Fruit fly (Drosophila melanogaster) whole organism, embryonic: ENCODE data around the gene Cpr67Fa1.

Experiments
- CG11456 ChIP-seq: fragments of 200-800 bp; sonication (Bioruptor generic); IDR thresholded peaks from 3 replicates; pipeline ENCODE4 v1.3.6; 2022; ENCODE audit warnings: missing biosample characterization, missing genetic modification characterization
- CG12104 ChIP-seq: fragments of 200-800 bp; sonication (Bioruptor generic); optimal IDR thresholded peaks from 3 replicates; lab custom pipeline; 2016; ENCODE audit warnings: missing biosample characterization, missing genetic modification characterization
- CG12299 ChIP-seq: fragments of 200-800 bp; sonication (Bioruptor generic); optimal IDR thresholded peaks from 2 replicates; lab custom pipeline; 2018; ENCODE audit warnings: missing biosample characterization, mild to moderate bottlenecking, missing genetic modification characterization
- CG13624 ChIP-seq: fragments of 200-800 bp; sonication (Bioruptor generic); optimal IDR thresholded peaks from 2 replicates; lab custom pipeline; 2016; ENCODE audit warnings: missing biosample characterization, missing genetic modification characterization
- CG17361 ChIP-seq: fragments of 200-800 bp; sonication (Bioruptor generic); IDR thresholded peaks from 3 replicates; pipeline ENCODE4 v1.3.6; 2022; ENCODE audit warnings: missing biosample characterization, missing genetic modification characterization
- CG17568 ChIP-seq: fragments of 200-800 bp; sonication (Bioruptor generic); optimal IDR thresholded peaks from 2 replicates; lab custom pipeline; 2018; ENCODE audit warnings: missing biosample characterization, mild to moderate bottlenecking, missing genetic modification characterization, moderate library complexity
- CG17912 ChIP-seq: fragments of 200-800 bp; sonication (Bioruptor generic); optimal IDR thresholded peaks from 2 replicates; lab custom pipeline; 2018; ENCODE audit warnings: missing biosample characterization, mild to moderate bottlenecking, missing genetic modification characterization
- CG2875 ChIP-seq: fragments of 200-800 bp; sonication (Bioruptor generic); optimal IDR thresholded peaks from 2 replicates; lab custom pipeline; 2017; ENCODE audit warnings: missing biosample characterization, mild to moderate bottlenecking, missing genetic modification characterization, missing genetic modification reagents
- CG30403 ChIP-seq: fragments of 200-800 bp; sonication (Bioruptor generic); optimal IDR thresholded peaks from 3 replicates; lab custom pipeline; 2016; ENCODE audit warnings: missing biosample characterization, missing genetic modification characterization
- CG32767 ChIP-seq: fragments of 200-800 bp; sonication (Bioruptor generic); IDR thresholded peaks from 2 replicates; pipeline ENCODE4 v1.3.6; 2022; ENCODE audit warnings: missing biosample characterization, missing genetic modification characterization
- CG3995 ChIP-seq: fragments of 200-800 bp; sonication (Bioruptor generic); optimal IDR thresholded peaks from 3 replicates; lab custom pipeline; 2016; ENCODE audit warnings: missing biosample characterization, missing genetic modification characterization
- CG4404 ChIP-seq: fragments of 200-800 bp; sonication (Bioruptor generic); IDR thresholded peaks from 2 replicates; pipeline ENCODE4 v1.3.6; 2022; ENCODE audit warnings: missing biosample characterization, missing genetic modification characterization
- CG6272 ChIP-seq: fragments of 200-800 bp; sonication (Bioruptor generic); IDR thresholded peaks from 2 replicates; pipeline ENCODE4 v1.3.6; 2022; ENCODE audit warnings: missing biosample characterization, missing genetic modification characterization
- CG7372 ChIP-seq: fragments of 200-800 bp; sonication (Bioruptor generic); IDR thresholded peaks from 2 replicates; pipeline ENCODE4 v1.3.6; 2022; ENCODE audit warnings: missing biosample characterization, missing genetic modification characterization
- CG8478 ChIP-seq: fragments of >200 bp; optimal IDR thresholded peaks from 2 replicates; lab custom pipeline; 2018
- Dad ChIP-seq: fragments of 200-800 bp; sonication (Bioruptor generic); optimal IDR thresholded peaks from 3 replicates; lab custom pipeline; 2016; ENCODE audit warnings: missing biosample characterization, missing genetic modification characterization
- Drgx ChIP-seq: fragments of 200-800 bp; sonication (Bioruptor generic); IDR thresholded peaks from 2 replicates; pipeline ENCODE4 v1.3.6; 2022; ENCODE audit warnings: missing biosample characterization, missing genetic modification characterization
- Gug ChIP-seq: fragments of 200-800 bp; sonication (Bioruptor generic); IDR thresholded peaks from 4 replicates; pipeline ENCODE4 v1.3.6; 2022; ENCODE audit warnings: missing biosample characterization, missing genetic modification characterization
- Hr3 ChIP-seq: fragments of 200-800 bp; sonication (Bioruptor generic); optimal IDR thresholded peaks from 3 replicates; lab custom pipeline; 2016; ENCODE audit warnings: missing biosample characterization, missing genetic modification characterization
- Jarid2 ChIP-seq: fragments of 200-800 bp; sonication (Bioruptor generic); optimal IDR thresholded peaks from 3 replicates; lab custom pipeline; 2017; ENCODE audit warnings: mild to moderate bottlenecking, missing biosample characterization, missing genetic modification reagents, missing genetic modification characterization
- Lpt ChIP-seq: fragments of >200 bp; optimal IDR thresholded peaks from 2 replicates; lab custom pipeline; 2018; ENCODE audit warnings: missing biosample characterization, missing genetic modification characterization
- Myb ChIP-seq: fragments of 200-800 bp; sonication (Bioruptor generic); optimal IDR thresholded peaks from 2 replicates; lab custom pipeline; 2016; ENCODE audit warnings: missing biosample characterization, missing genetic modification characterization
- NC2α ChIP-seq: fragments of 200-800 bp; sonication (Bioruptor generic); optimal IDR thresholded peaks from 2 replicates; lab custom pipeline; 2016; ENCODE audit warnings: missing biosample characterization, missing genetic modification characterization
- Rx ChIP-seq: fragments of 200-800 bp; sonication (Bioruptor generic); IDR thresholded peaks from 2 replicates; pipeline ENCODE4 v1.3.6; 2022; ENCODE audit warnings: missing biosample characterization, missing genetic modification characterization
- Ssrp ChIP-seq: fragments of 200-800 bp; sonication (Bioruptor generic); optimal IDR thresholded peaks from 2 replicates; lab custom pipeline; 2018; ENCODE audit warnings: missing biosample characterization, mild to moderate bottlenecking, missing genetic modification characterization, moderate library complexity
- Xrp1 ChIP-seq: fragments of 200-800 bp; sonication (Bioruptor generic); IDR thresholded peaks from 2 replicates; pipeline ENCODE4 v1.3.6; 2022; ENCODE audit warnings: missing biosample characterization, missing genetic modification characterization
- ab ChIP-seq: fragments of 200-800 bp; sonication (Bioruptor generic); optimal IDR thresholded peaks from 2 replicates; lab custom pipeline; 2016; ENCODE audit warnings: missing biosample characterization, missing genetic modification characterization
- amos ChIP-seq: fragments of 200-800 bp; sonication (Bioruptor generic); IDR thresholded peaks from 2 replicates; pipeline ENCODE4 v1.3.6; 2022; ENCODE audit warnings: missing biosample characterization, missing genetic modification characterization; ENCODE audit not compliant: partially characterized antibody
- bigmax ChIP-seq: fragments of 200-800 bp; sonication (Bioruptor generic); optimal IDR thresholded peaks from 2 replicates; lab custom pipeline; 2018; ENCODE audit warnings: missing biosample characterization, mild to moderate bottlenecking, missing genetic modification characterization
- cas ChIP-seq: fragments of 200-800 bp; sonication (Bioruptor generic); IDR thresholded peaks from 2 replicates; pipeline ENCODE4 v1.3.6; 2022; ENCODE audit warnings: missing biosample characterization, missing genetic modification characterization
- caup ChIP-seq: fragments of 200-800 bp; sonication (Bioruptor generic); optimal IDR thresholded peaks from 3 replicates; lab custom pipeline; 2017; ENCODE audit warnings: missing biosample characterization, mild to moderate bottlenecking, missing genetic modification characterization, moderate library complexity; ENCODE audit not compliant: severe bottlenecking
- chm ChIP-seq: fragments of 200-800 bp; sonication (Bioruptor generic); IDR thresholded peaks from 2 replicates; pipeline ENCODE4 v1.3.6; 2022; ENCODE audit warnings: missing biosample characterization, missing genetic modification characterization
- ems ChIP-seq: fragments of 200-800 bp; sonication (Bioruptor generic); optimal IDR thresholded peaks from 3 replicates; lab custom pipeline; 2016; ENCODE audit warnings: missing biosample characterization, missing genetic modification characterization
- ewg ChIP-seq: fragments of 200-800 bp; sonication (Bioruptor generic); optimal IDR thresholded peaks from 3 replicates; lab custom pipeline; 2017; ENCODE audit warnings: mild to moderate bottlenecking, missing biosample characterization, missing genetic modification reagents, missing genetic modification characterization
- fd64A ChIP-seq: fragments of 200-800 bp; sonication (Bioruptor generic); optimal IDR thresholded peaks from 3 replicates; lab custom pipeline; 2018; ENCODE audit warnings: missing biosample characterization, mild to moderate bottlenecking, missing genetic modification characterization
- grn ChIP-seq: fragments of 200-800 bp; sonication (Bioruptor generic); optimal IDR thresholded peaks from 3 replicates; lab custom pipeline; 2017; ENCODE audit warnings: missing biosample characterization, missing genetic modification characterization
- gsb-n ChIP-seq: fragments of 200-800 bp; sonication (Bioruptor generic); optimal IDR thresholded peaks from 3 replicates; lab custom pipeline; 2018; ENCODE audit warnings: missing biosample characterization, mild to moderate bottlenecking, missing genetic modification characterization
- kay ChIP-seq: fragments of 200-800 bp; sonication (Bioruptor generic); optimal IDR thresholded peaks from 2 replicates; lab custom pipeline; 2016; ENCODE audit warnings: missing biosample characterization, missing genetic modification characterization
- luna ChIP-seq: fragments of 200-800 bp; sonication (Bioruptor generic); optimal IDR thresholded peaks from 2 replicates; lab custom pipeline; 2016; ENCODE audit warnings: missing biosample characterization, missing genetic modification characterization
- mirr ChIP-seq: fragments of 200-800 bp; sonication (Bioruptor generic); optimal IDR thresholded peaks from 3 replicates; lab custom pipeline; 2018; ENCODE audit warnings: missing biosample characterization, mild to moderate bottlenecking, missing genetic modification characterization
- onecut ChIP-seq: fragments of 200-800 bp; sonication (Bioruptor generic); IDR thresholded peaks from 2 replicates; pipeline ENCODE4 v1.3.6; 2022; ENCODE audit warnings: missing biosample characterization, missing genetic modification characterization
- p53 ChIP-seq: fragments of 200-800 bp; sonication (Bioruptor generic); optimal IDR thresholded peaks from 2 replicates; lab custom pipeline; 2016; ENCODE audit warnings: missing biosample characterization, missing genetic modification characterization
- pros ChIP-seq: fragments of 200-800 bp; sonication (Bioruptor generic); optimal IDR thresholded peaks from 3 replicates; lab custom pipeline; 2019; ENCODE audit warnings: missing biosample characterization, mild to moderate bottlenecking, missing genetic modification characterization, moderate library complexity
- schlank ChIP-seq: fragments of 200-800 bp; sonication (Bioruptor generic); optimal IDR thresholded peaks from 2 replicates; lab custom pipeline; 2018; ENCODE audit warnings: missing biosample characterization, mild to moderate bottlenecking, missing genetic modification characterization
- slbo ChIP-seq: fragments of 200-800 bp; sonication (Bioruptor generic); IDR thresholded peaks from 2 replicates; pipeline ENCODE4 v1.3.6; 2022; ENCODE audit warnings: missing biosample characterization, missing genetic modification characterization
- slp2 ChIP-seq: fragments of 200-800 bp; sonication (Bioruptor generic); optimal IDR thresholded peaks from 2 replicates; lab custom pipeline; 2016; ENCODE audit warnings: missing biosample characterization, missing genetic modification characterization
- tin ChIP-seq: fragments of 200-800 bp; sonication (Bioruptor generic); optimal IDR thresholded peaks from 3 replicates; lab custom pipeline; 2016; ENCODE audit warnings: missing biosample characterization, missing genetic modification characterization
- unc-4 ChIP-seq: fragments of 200-800 bp; sonication (Bioruptor generic); IDR thresholded peaks from 2 replicates; pipeline ENCODE4 v1.3.6; 2022; ENCODE audit warnings: missing biosample characterization, missing genetic modification characterization; ENCODE audit not compliant: partially characterized antibody
- vfl ChIP-seq: fragments of 200-800 bp; sonication (Bioruptor generic); optimal IDR thresholded peaks from 2 replicates; lab custom pipeline; 2016; ENCODE audit warnings: missing biosample characterization, missing genetic modification characterization
- wek ChIP-seq: fragments of 200-800 bp; sonication (Bioruptor generic); optimal IDR thresholded peaks from 3 replicates; lab custom pipeline; 2018; ENCODE audit warnings: missing biosample characterization, mild to moderate bottlenecking, missing genetic modification characterization, moderate library complexity
- wor ChIP-seq: fragments of 200-800 bp; sonication (Bioruptor generic); IDR thresholded peaks from 2 replicates; pipeline ENCODE4 v1.3.6; 2022; ENCODE audit warnings: missing biosample characterization, missing genetic modification characterization
- zen2 ChIP-seq: fragments of 200-800 bp; sonication (Bioruptor generic); IDR thresholded peaks from 3 replicates; pipeline ENCODE4 v1.3.6; 2022; ENCODE audit warnings: missing biosample characterization, missing genetic modification characterization; ENCODE audit not compliant: partially characterized antibody

Gene Cpr67Fa1

DNA sequence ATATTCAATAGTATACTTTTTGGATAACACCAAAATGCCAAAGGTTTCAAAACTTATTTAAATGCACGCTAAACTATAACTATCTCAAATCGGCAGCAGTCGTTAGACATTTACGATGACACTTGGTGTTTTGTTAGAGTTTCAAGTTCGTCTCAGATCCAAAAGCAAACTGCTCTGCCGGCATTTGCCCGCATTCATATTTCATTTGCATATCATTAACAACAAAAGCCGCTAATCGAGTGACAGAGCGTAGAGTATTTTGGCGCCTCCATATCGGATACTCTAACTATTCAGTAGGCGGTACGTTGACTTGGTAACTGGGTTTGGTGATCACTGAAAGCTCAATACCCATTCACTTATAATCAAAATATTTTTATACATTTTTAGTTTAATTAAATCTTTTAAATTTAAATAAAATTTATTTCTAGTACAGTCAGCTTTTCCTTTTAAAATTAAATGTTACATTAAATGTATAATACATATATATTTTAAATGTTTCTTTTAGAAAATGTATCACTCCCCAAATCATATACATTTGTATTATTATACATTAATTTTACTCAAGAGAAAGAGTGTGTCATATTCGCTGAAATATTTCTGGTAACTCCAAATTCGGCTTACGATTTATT, 3.5 kb downstream of the Cpr67Fa1 start (continued):
- peak; percentile 58; the same call in 1 of the 2 replicates for TF ChIP-seq slbo (GFP tag; lab: Robert Waterston, UW)
- peak; percentile 85 for TF ChIP-seq CG17361 (GFP tag; lab: Robert Waterston, UW)
- peak; percentile 44; the same call in 1 of the 2 replicates for TF ChIP-seq Xrp1 (GFP tag; lab: Robert Waterston, UW)
- TF ChIP-seq Hr3 (GFP tag; lab: Kevin White, UChicago): peak; percentile 18
- no peak for TF ChIP-seq luna (GFP tag; lab: Kevin White, UChicago)
- TF ChIP-seq chm: no peak
- no peak for TF ChIP-seq CG13624 (GFP tag; lab: Kevin White, UChicago)
- TF ChIP-seq Drgx: no peak
- no peak for TF ChIP-seq CG4404
- TF ChIP-seq CG2875 (GFP tag; lab: Kevin White, UChicago): peak; percentile 7
- TF ChIP-seq Rx (GFP tag; lab: Robert Waterston, UW): no peak
- TF ChIP-seq CG17568 (GFP tag; lab: Kevin White, UChicago): no peak
- no peak for TF ChIP-seq CG12104 (GFP tag; lab: Kevin White, UChicago)
- no peak for TF ChIP-seq CG32767 (GFP tag; lab: Robert Waterston, UW)
- no peak for TF ChIP-seq CG11456 (GFP tag; lab: Robert Waterston, UW)
- no peak for TF ChIP-seq wor (GFP tag; lab: Robert Waterston, UW)
- TF ChIP-seq CG6272 (GFP tag; lab: Robert Waterston, UW): no peak
- TF ChIP-seq Dad (GFP tag; lab: Kevin White, UChicago): no peak
- TF ChIP-seq Jarid2: no peak
- TF ChIP-seq vfl (GFP tag; lab: Kevin White, UChicago): no peak
- TF ChIP-seq wek (GFP tag; lab: Kevin White, UChicago): no peak
- no peak; the same call in 1 of the 2 replicates for TF ChIP-seq amos (GFP tag; lab: Robert Waterston, UW)
- TF ChIP-seq onecut (GFP tag; lab: Robert Waterston, UW): no peak
- TF ChIP-seq CG17912 (GFP tag; lab: Kevin White, UChicago): no peak
- no peak for TF ChIP-seq unc-4 (GFP tag; lab: Robert Waterston, UW)
- no peak for TF ChIP-seq bigmax (GFP tag; lab: Kevin White, UChicago)
- TF ChIP-seq slp2 (GFP tag; lab: Kevin White, UChicago): no peak
- no peak for TF ChIP-seq schlank (tag; lab: Kevin White, UChicago)
- TF ChIP-seq p53 (GFP tag; lab: Kevin White, UChicago): no peak
- peak; percentile 22 for TF ChIP-seq CG30403
- no peak for TF ChIP-seq ab
- no peak for TF ChIP-seq CG8478 (lab: Kevin White, UChicago)
- no peak for TF ChIP-seq kay
- TF ChIP-seq mirr (GFP tag; lab: Kevin White, UChicago): no peak
- peak; percentile 2 for TF ChIP-seq caup (GFP tag; lab: Kevin White, UChicago)
- peak; percentile 52 for TF ChIP-seq Ssrp (tag; lab: Kevin White, UChicago)
- TF ChIP-seq CG7372 (GFP tag; lab: Robert Waterston, UW): no peak
- no peak for TF ChIP-seq ems (GFP tag; lab: Kevin White, UChicago)
- no peak for TF ChIP-seq cas
- peak; percentile 65 for TF ChIP-seq gsb-n (tag; lab: Kevin White, UChicago)
- no peak for TF ChIP-seq Gug
- no peak for TF ChIP-seq grn (GFP tag; lab: Kevin White, UChicago)
- TF ChIP-seq CG12299: no peak
- TF ChIP-seq pros: no peak
- no peak for TF ChIP-seq tin
- TF ChIP-seq fd64A (GFP tag; lab: Kevin White, UChicago): no peak
- no peak for TF ChIP-seq CG3995
- TF ChIP-seq Lpt: no peak
- no peak for TF ChIP-seq Myb (GFP tag; lab: Kevin White, UChicago)
- no peak for TF ChIP-seq zen2 (GFP tag; lab: Robert Waterston, UW)
- TF ChIP-seq ewg (GFP tag; lab: Kevin White, UChicago): no peak
- no peak for TF ChIP-seq NC2α
